Worm (Caenorhabditis elegans) whole organism, L1 larva: ENCODE results near the gene F54D5.24.

Source experiments
- aha-1 ChIP-seq: fragments of 150-350 bp; optimal IDR thresholded peaks from 2 replicates; lab custom pipeline; 2014; ENCODE audit warnings: missing biosample characterization, missing genetic modification characterization
- ceh-8 ChIP-seq: fragments of 200-800 bp; sonication (Bioruptor generic); optimal IDR thresholded peaks from 2 replicates; lab custom pipeline; 2018; ENCODE audit warnings: mild to moderate bottlenecking, missing genetic modification characterization, moderate library complexity, missing compliant biosample characterization
- efl-1 ChIP-seq, 4 experiments: fragments of 150-350 bp; optimal IDR thresholded peaks in 3 of 4; peaks in 1 of 4; 1 replicate in 1 of 4; 2 replicates in 3 of 4; lab custom pipeline; 2014; ENCODE audit warnings: missing biosample characterization in 2 of 4, missing genetic modification characterization in 2 of 4, missing genetic modification reagents in 2 of 4
- elt-3 ChIP-seq, 6 experiments: fragments of 150-350 bp in 1 of 6; sonication (generic microtip); optimal IDR thresholded peaks; 2 replicates each; lab custom pipeline; 2017 to 2018; ENCODE audit warnings: missing biosample characterization in 6 of 6, missing genetic modification characterization in 6 of 6, inconsistent platforms in 1 of 6
- lin-35 ChIP-seq, 2 experiments: fragments of 150-350 bp; optimal IDR thresholded peaks; 2 replicates each; lab custom pipeline; 2014; ENCODE audit warnings: missing biosample characterization in 2 of 2, missing genetic modification characterization in 2 of 2, missing genetic modification reagents in 2 of 2
- lin-39 ChIP-seq: fragments of 150-350 bp; optimal IDR thresholded peaks from 2 replicates; lab custom pipeline; 2014; ENCODE audit warnings: missing biosample characterization, missing genetic modification reagents, missing genetic modification characterization
- lir-3 ChIP-seq: sonication (generic microtip); optimal IDR thresholded peaks from 2 replicates; lab custom pipeline; 2016; ENCODE audit warnings: mild to moderate bottlenecking, missing genetic modification characterization, moderate library complexity, missing compliant biosample characterization; ENCODE audit not compliant: poor library complexity
- mab-9 ChIP-seq: fragments of 200-800 bp; sonication (Bioruptor generic); IDR thresholded peaks from 2 replicates; pipeline ENCODE4 v1.3.6; 2022; ENCODE audit warnings: missing genetic modification reagents, missing genetic modification characterization, missing compliant biosample characterization
- nhr-12 ChIP-seq: sonication (generic microtip); optimal IDR thresholded peaks from 2 replicates; lab custom pipeline; 2017; ENCODE audit warnings: missing biosample characterization, missing genetic modification characterization
- nhr-19 ChIP-seq: fragments of 200-800 bp; sonication (Bioruptor generic); conservative IDR thresholded peaks from 2 replicates; pipeline ENCODE4 v1.3.6; 2022; ENCODE audit warnings: missing genetic modification characterization, missing compliant biosample characterization
- sox-4 ChIP-seq: sonication (generic microtip); optimal IDR thresholded peaks from 2 replicates; lab custom pipeline; 2016; ENCODE audit warnings: missing genetic modification characterization, missing compliant biosample characterization
- sptf-1 ChIP-seq: fragments of 150-350 bp; optimal IDR thresholded peaks from 2 replicates; lab custom pipeline; 2014; ENCODE audit warnings: missing biosample characterization, missing genetic modification characterization
- unc-62 ChIP-seq: fragments of 150-350 bp; optimal IDR thresholded peaks from 2 replicates; lab custom pipeline; 2014; ENCODE audit warnings: missing biosample characterization, missing genetic modification reagents, missing genetic modification characterization
- unc-98 ChIP-seq: fragments of 200-800 bp; sonication (Bioruptor generic); IDR thresholded peaks from 2 replicates; pipeline ENCODE4 v1.3.6; 2022; ENCODE audit warnings: missing genetic modification characterization, missing compliant biosample characterization

ce11 chrII:11538741-11539140 lies 17.0 kb upstream of the F54D5.24 start, which contains the start of gene Y62F5A.9:
- TF ChIP-seq efl-1 (optimal IDR thresholded peaks at IDR 0.05; lab: Kevin White, UChicago), result no peak
- TF ChIP-seq efl-1 (GFP tag; optimal IDR thresholded peaks at IDR 0.05 in 1 of 2; lab: Kevin White, UChicago), result peak in 1 of 2 experiments; percentile 45
- TF ChIP-seq sptf-1 (tag; lab: Kevin White, UChicago), result no peak
- no peak for TF ChIP-seq aha-1 (tag; lab: Kevin White, UChicago)
- TF ChIP-seq mab-9 (GFP tag; lab: Robert Waterston, UW), result no peak
- no peak for TF ChIP-seq unc-98 (GFP tag; lab: Robert Waterston, UW)
- no peak for TF ChIP-seq elt-3 (tag; optimal IDR thresholded peaks at IDR 0.05; lab: Kevin White, UChicago)
- TF ChIP-seq nhr-12 (tag; lab: Kevin White, UChicago), result no peak
- TF ChIP-seq unc-62 (GFP tag; lab: Kevin White, UChicago), result no peak
- TF ChIP-seq ceh-8 (GFP tag; lab: Kevin White, UChicago), result no peak
- no peak for TF ChIP-seq nhr-19 (GFP tag; lab: Robert Waterston, UW)
- TF ChIP-seq lir-3, result no peak
- no peak for TF ChIP-seq lin-35 (GFP tag; optimal IDR thresholded peaks at IDR 0.05; lab: Kevin White, UChicago)
- TF ChIP-seq sox-4 (tag; lab: Kevin White, UChicago), result no peak
- TF ChIP-seq lin-39 (tag; lab: Kevin White, UChicago), result no peak
